Fruit fly (Drosophila melanogaster) whole organism, pupa: ENCODE measurements around the gene CG3330.

Experiments used
- CG10348 ChIP-seq: fragments of 200-800 bp; sonication (Bioruptor generic); IDR thresholded peaks from 2 replicates; pipeline ENCODE4 v1.3.6; 2022; ENCODE audit warnings: missing biosample characterization, missing genetic modification characterization
- CG12605 ChIP-seq: fragments of 200-800 bp; sonication (Bioruptor generic); IDR thresholded peaks from 2 replicates; pipeline ENCODE4 v1.3.6; 2022; ENCODE audit warnings: missing biosample characterization, missing genetic modification characterization
- CG13204 ChIP-seq: fragments of 200-800 bp; sonication (Bioruptor generic); optimal IDR thresholded peaks from 2 replicates; lab custom pipeline; 2018; ENCODE audit warnings: missing biosample characterization, mild to moderate bottlenecking, missing genetic modification characterization, moderate library complexity
- CG14655 ChIP-seq: fragments of 200-800 bp; sonication (Bioruptor generic); optimal IDR thresholded peaks from 3 replicates; lab custom pipeline; 2017; ENCODE audit warnings: mild to moderate bottlenecking, missing biosample characterization, missing genetic modification reagents, missing genetic modification characterization
- CG15710 ChIP-seq: fragments of 200-800 bp; sonication (Bioruptor generic); optimal IDR thresholded peaks from 2 replicates; lab custom pipeline; 2018; ENCODE audit warnings: missing biosample characterization, mild to moderate bottlenecking, missing genetic modification characterization, moderate library complexity
- CG17806 ChIP-seq: fragments of 200-800 bp; sonication (Bioruptor generic); optimal IDR thresholded peaks from 2 replicates; lab custom pipeline; 2018; ENCODE audit warnings: missing biosample characterization, mild to moderate bottlenecking, missing genetic modification characterization, moderate library complexity
- CG32121 ChIP-seq: fragments of 200-800 bp; sonication (Bioruptor generic); IDR thresholded peaks from 2 replicates; pipeline ENCODE4 v1.3.6; 2022; ENCODE audit warnings: missing biosample characterization, missing genetic modification characterization
- CG34367 ChIP-seq: fragments of 200-800 bp; sonication (Bioruptor generic); optimal IDR thresholded peaks from 2 replicates; lab custom pipeline; 2018; ENCODE audit warnings: missing biosample characterization, mild to moderate bottlenecking, missing genetic modification characterization
- CG4496 ChIP-seq: fragments of 200-800 bp; sonication (Bioruptor generic); IDR thresholded peaks from 3 replicates; pipeline ENCODE4 v1.3.6; 2022; ENCODE audit warnings: missing biosample characterization, missing genetic modification characterization
- CG8159 ChIP-seq: fragments of 200-800 bp; sonication (Bioruptor generic); optimal IDR thresholded peaks from 3 replicates; lab custom pipeline; 2018; ENCODE audit warnings: missing biosample characterization, mild to moderate bottlenecking, missing genetic modification characterization, moderate library complexity
- CG8301 ChIP-seq: fragments of 200-800 bp; sonication (Bioruptor generic); optimal IDR thresholded peaks from 2 replicates; lab custom pipeline; 2018; ENCODE audit warnings: missing biosample characterization, mild to moderate bottlenecking, missing genetic modification characterization
- CG9948 ChIP-seq: fragments of 200-800 bp; sonication (Bioruptor generic); optimal IDR thresholded peaks from 2 replicates; lab custom pipeline; 2018; ENCODE audit warnings: missing biosample characterization, mild to moderate bottlenecking, missing genetic modification characterization, moderate library complexity
- D1 ChIP-seq: fragments of 200-800 bp; sonication (Bioruptor generic); optimal IDR thresholded peaks from 2 replicates; lab custom pipeline; 2018; ENCODE audit warnings: missing biosample characterization, mild to moderate bottlenecking, missing genetic modification characterization, moderate library complexity
- EcR ChIP-seq: fragments of 200-800 bp; sonication (Bioruptor generic); optimal IDR thresholded peaks from 3 replicates; lab custom pipeline; 2019; ENCODE audit warnings: missing biosample characterization, missing genetic modification characterization, mild to moderate bottlenecking, moderate library complexity, missing genetic modification reagents
- Ets98B ChIP-seq: fragments of 200-800 bp; sonication (Bioruptor generic); IDR thresholded peaks from 2 replicates; pipeline ENCODE4 v1.3.6; 2022; ENCODE audit warnings: missing biosample characterization, missing genetic modification characterization
- Pif1A ChIP-seq: fragments of 200-800 bp; sonication (Bioruptor generic); optimal IDR thresholded peaks from 3 replicates; lab custom pipeline; 2016; ENCODE audit warnings: missing biosample characterization, missing genetic modification characterization
- Pif1B ChIP-seq: fragments of 200-800 bp; sonication (Bioruptor generic); optimal IDR thresholded peaks from 3 replicates; lab custom pipeline; 2016; ENCODE audit warnings: missing biosample characterization, missing genetic modification characterization
- Snoo ChIP-seq: fragments of 200-800 bp; sonication (Bioruptor generic); optimal IDR thresholded peaks from 3 replicates; lab custom pipeline; 2017; ENCODE audit warnings: missing biosample characterization, mild to moderate bottlenecking, missing genetic modification characterization, inconsistent platforms
- fd96Ca ChIP-seq: fragments of 200-800 bp; sonication (Bioruptor generic); IDR thresholded peaks from 3 replicates; pipeline ENCODE4 v1.3.6; 2022; ENCODE audit warnings: missing biosample characterization, missing genetic modification characterization
- gl ChIP-seq: fragments of 200-800 bp; sonication (Bioruptor generic); optimal IDR thresholded peaks from 2 replicates; lab custom pipeline; 2018; ENCODE audit warnings: missing biosample characterization, mild to moderate bottlenecking, missing genetic modification characterization
- rn ChIP-seq: fragments of 200-800 bp; sonication (Bioruptor generic); IDR thresholded peaks from 2 replicates; pipeline ENCODE4 v1.3.6; 2022; ENCODE audit warnings: missing biosample characterization, missing genetic modification characterization

Gene CG3330

dm6 chr3R:27292159-27292880, 38.4 kb downstream of the CG3330 start, which contains the start of gene CG3348:
Gene CG3348, minus strand, starts transcription at chr3R:27292209.
- TF ChIP-seq CG8159 (tag; lab: Kevin White, UChicago) = peak; percentile 3
- TF ChIP-seq rn (GFP tag; lab: Robert Waterston, UW) = no peak
- TF ChIP-seq Ets98B (GFP tag; lab: Robert Waterston, UW) = no peak
- TF ChIP-seq CG13204 = no peak
- 0 out of 3 replicates have a peak, but pooled peaks have one; percentile 44 for TF ChIP-seq CG4496 (GFP tag; lab: Robert Waterston, UW)

- no peak for TF ChIP-seq CG8159 (tag; lab: Kevin White, UChicago)
- peak; percentile 76; the same call in 2 of the 3 replicates for TF ChIP-seq CG4496 (GFP tag; lab: Robert Waterston, UW)
- TF ChIP-seq CG14655 (GFP tag; lab: Kevin White, UChicago) = peak; percentile 75
- TF ChIP-seq Pif1B (GFP tag; lab: Kevin White, UChicago) = peak; percentile 32
- TF ChIP-seq Ets98B (GFP tag; lab: Robert Waterston, UW) = peak; percentile 55; the same call in 1 of the 2 replicates
- TF ChIP-seq CG34367 (tag; lab: Kevin White, UChicago) = no peak
- peak; percentile 16 for TF ChIP-seq CG9948
- no peak for TF ChIP-seq D1 (tag; lab: Kevin White, UChicago)
- TF ChIP-seq fd96Ca (GFP tag; lab: Robert Waterston, UW) = 0 out of 3 replicates have a peak, but pooled peaks have one; percentile 41
- TF ChIP-seq CG8301 (tag; lab: Kevin White, UChicago) = peak; percentile 80
- TF ChIP-seq Pif1A = peak; percentile 40
- peak; percentile 43; the same call in 1 of the 2 replicates for TF ChIP-seq CG12605
- no peak for TF ChIP-seq rn (GFP tag; lab: Robert Waterston, UW)
These were observed 41.0 kb downstream of the CG3330 start for dm6 chr3R:27289638-27290037.

dm6 chr3R:27288202-27289135, 42.2 kb downstream of the CG3330 start, which contains the start of the genes bigmax and Hmu:
Gene bigmax, minus strand, starts transcription at chr3R:27288526.
Gene Hmu, plus strand, starts transcription at chr3R:27288769.
- TF ChIP-seq Pif1B (GFP tag; lab: Kevin White, UChicago) (peak; percentile 36), CG9948 (peak; percentile 62), Ets98B (GFP tag; lab: Robert Waterston, UW) (peak; percentile 80), CG12605 (peak; percentile 42; the same call in 1 of the 2 replicates), CG8159 (tag; lab: Kevin White, UChicago) (peak; percentile 62), Snoo (tag; lab: Kevin White, UChicago) (peak; percentile 65), CG13204 (no peak), fd96Ca (GFP tag; lab: Robert Waterston, UW) (peak; percentile 75), rn (GFP tag; lab: Robert Waterston, UW) (peak; percentile 45; the same call in 1 of the 2 replicates), CG34367 (tag; lab: Kevin White, UChicago) (peak; percentile 53), CG8301 (tag; lab: Kevin White, UChicago) (peak; percentile 67), D1 (tag; lab: Kevin White, UChicago) (no peak), EcR (GFP tag; lab: Kevin White, UChicago) (peak; percentile 66), CG4496 (GFP tag; lab: Robert Waterston, UW) (peak; percentile 83), CG32121 (GFP tag; lab: Robert Waterston, UW) (peak; percentile 78), Pif1A (peak; percentile 65), gl (tag; lab: Kevin White, UChicago) (peak; percentile 43), CG14655 (GFP tag; lab: Kevin White, UChicago) (peak; percentile 69), CG17806 (peak; percentile 60), CG15710 (tag; lab: Kevin White, UChicago) (peak; percentile 67), CG10348 (GFP tag; lab: Robert Waterston, UW) (no peak)

dm6 chr3R:27283645-27284044, 47.0 kb downstream of the CG3330 start, which contains the start of gene CG3368:
Gene CG3368, plus strand, starts transcription at chr3R:27283780.
- TF ChIP-seq CG32121 (GFP tag; lab: Robert Waterston, UW) = no peak
- no peak for TF ChIP-seq CG34367 (tag; lab: Kevin White, UChicago)
- TF ChIP-seq Ets98B (GFP tag; lab: Robert Waterston, UW) = no peak
- TF ChIP-seq Pif1B (GFP tag; lab: Kevin White, UChicago) = no peak
- TF ChIP-seq fd96Ca (GFP tag; lab: Robert Waterston, UW) = no peak
- TF ChIP-seq CG9948 = no peak
- no peak for TF ChIP-seq CG10348 (GFP tag; lab: Robert Waterston, UW)
- no peak for TF ChIP-seq gl (tag; lab: Kevin White, UChicago)
- no peak for TF ChIP-seq CG15710 (tag; lab: Kevin White, UChicago)
- TF ChIP-seq CG17806 = no peak
- no peak for TF ChIP-seq D1 (tag; lab: Kevin White, UChicago)
- TF ChIP-seq CG4496 (GFP tag; lab: Robert Waterston, UW) = no peak
- TF ChIP-seq CG13204 = no peak
- no peak for TF ChIP-seq CG12605
- TF ChIP-seq CG14655 (GFP tag; lab: Kevin White, UChicago) = no peak
- TF ChIP-seq EcR (GFP tag; lab: Kevin White, UChicago) = no peak
- TF ChIP-seq CG8159 (tag; lab: Kevin White, UChicago) = no peak
- TF ChIP-seq Snoo (tag; lab: Kevin White, UChicago) = no peak
- no peak for TF ChIP-seq rn (GFP tag; lab: Robert Waterston, UW)
